Fruit fly (Drosophila melanogaster): Measurements from ENCODE around the gene Cyp4d8.

Gene Cyp4d8

DNA sequence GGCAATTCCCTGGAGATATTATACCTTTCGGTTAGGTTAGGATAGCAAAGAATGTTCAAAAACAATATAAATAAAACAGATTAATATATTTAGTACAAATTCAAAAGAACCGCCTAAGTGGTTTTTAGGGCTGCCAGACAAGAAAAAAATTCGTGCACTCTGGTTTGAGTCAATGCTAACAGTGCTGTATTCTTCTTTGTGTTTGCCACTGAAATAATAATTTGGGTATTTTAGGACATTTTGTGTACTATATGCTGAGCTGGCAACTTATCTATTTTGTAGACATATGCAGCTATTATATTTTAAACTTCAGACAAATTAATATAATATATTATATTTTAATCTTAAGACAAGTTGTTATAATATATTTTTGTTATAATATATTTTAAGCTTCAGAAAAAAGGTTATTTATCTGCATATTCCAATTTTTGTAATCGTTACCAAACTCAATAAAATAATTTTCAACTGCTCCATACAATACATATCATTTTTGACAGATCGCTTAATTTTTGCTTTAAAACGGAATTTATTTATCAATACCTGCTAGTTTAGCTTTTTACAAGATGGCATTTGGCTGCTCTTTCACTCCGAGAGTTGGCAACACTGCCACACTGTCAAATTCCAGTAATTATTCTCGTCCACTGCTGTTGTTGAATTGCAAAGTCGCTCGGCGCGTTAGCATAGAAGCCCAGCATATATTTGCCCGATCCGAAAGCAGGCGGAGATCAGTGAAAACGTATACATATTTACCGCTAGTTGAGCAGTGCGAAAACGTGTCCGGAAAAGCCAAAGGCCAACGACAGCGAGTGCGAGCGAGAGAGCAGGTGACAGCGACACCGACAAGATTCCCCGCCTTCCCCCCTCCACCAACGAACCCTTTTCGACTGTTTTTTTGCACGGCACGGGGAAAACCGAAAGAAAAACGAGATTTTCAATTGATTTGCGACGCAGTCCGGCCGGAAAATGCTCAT is 14.7 kb upstream of the Cyp4d8 start, which contains the start of gene CG7546 (continued):
- no peak; the same call in 2 of the 3 replicates for TF ChIP-seq CG17361 (GFP tag; IDR thresholded peaks at IDR 0.05)
- peak; percentile 35 for TF ChIP-seq Atf-2 (GFP tag; optimal IDR thresholded peaks at IDR 0.05)
- TF ChIP-seq Xrp1 (GFP tag; IDR thresholded peaks at IDR 0.05): no peak
- TF ChIP-seq CG9727 (GFP tag; optimal IDR thresholded peaks at IDR 0.05): peak; percentile 13
- peak; percentile 93 for TF ChIP-seq Dp (GFP tag; optimal IDR thresholded peaks at IDR 0.05)
- 0 out of 2 replicates have a peak, but pooled peaks have one; percentile 39 for TF ChIP-seq sisA (GFP tag; IDR thresholded peaks at IDR 0.05)
- TF ChIP-seq CG16815 (GFP tag; optimal IDR thresholded peaks at IDR 0.05): peak; percentile 6
- peak; percentile 36 for TF ChIP-seq CG1603 (tag; optimal IDR thresholded peaks at IDR 0.05)
- TF ChIP-seq CG1792 (GFP tag; optimal IDR thresholded peaks at IDR 0.05): no peak
- no peak for TF ChIP-seq tio (GFP tag; optimal IDR thresholded peaks at IDR 0.05)
- TF ChIP-seq Hand (GFP tag; optimal IDR thresholded peaks at IDR 0.05): no peak
- TF ChIP-seq ttk (GFP tag; IDR thresholded peaks at IDR 0.05): no peak
- no peak for TF ChIP-seq lov (optimal IDR thresholded peaks at IDR 0.05)
- no peak for TF ChIP-seq lov (GFP tag; IDR thresholded peaks at IDR 0.05)
- TF ChIP-seq Lhr (GFP tag; optimal IDR thresholded peaks at IDR 0.05): peak; percentile 63
- no peak for TF ChIP-seq da (GFP tag; optimal IDR thresholded peaks at IDR 0.05)
- TF ChIP-seq Blimp-1 (GFP tag; optimal IDR thresholded peaks at IDR 0.05): no peak
- no peak for TF ChIP-seq gsb (GFP tag; IDR thresholded peaks at IDR 0.05)
- TF ChIP-seq NFAT (GFP tag; IDR thresholded peaks at IDR 0.05): no peak; the same call in 1 of the 2 replicates
- no peak for TF ChIP-seq CG15269 (tag; optimal IDR thresholded peaks at IDR 0.05)
- no peak for TF ChIP-seq HmgZ (tag; optimal IDR thresholded peaks at IDR 0.05)
- TF ChIP-seq CG34376 (GFP tag; optimal IDR thresholded peaks at IDR 0.05): no peak
- no peak for TF ChIP-seq Hey (tag; optimal IDR thresholded peaks at IDR 0.05)
- TF ChIP-seq chn (GFP tag; optimal IDR thresholded peaks at IDR 0.05): no peak
- no peak for TF ChIP-seq CG7745 (tag; optimal IDR thresholded peaks at IDR 0.05)
- no peak for TF ChIP-seq CG8089 (GFP tag; optimal IDR thresholded peaks at IDR 0.05)
- TF ChIP-seq pzg (GFP tag; optimal IDR thresholded peaks at IDR 0.05): peak; percentile 68
- TF ChIP-seq salm (tag; optimal IDR thresholded peaks at IDR 0.05): no peak
- TF ChIP-seq insv (GFP tag; optimal IDR thresholded peaks at IDR 0.05): no peak
- TF ChIP-seq emc (GFP tag; optimal IDR thresholded peaks at IDR 0.05): no peak
- no peak for TF ChIP-seq CG43689 (GFP tag; IDR thresholded peaks at IDR 0.05)
- TF ChIP-seq Dbx (GFP tag; IDR thresholded peaks at IDR 0.05): 0 out of 3 replicates have a peak, but pooled peaks have one; percentile 18
- peak; percentile 62 for TF ChIP-seq stwl (tag; optimal IDR thresholded peaks at IDR 0.05)
- peak; percentile 63 for TF ChIP-seq grau (tag; optimal IDR thresholded peaks at IDR 0.05)
- no peak for TF ChIP-seq abd-A (tag; optimal IDR thresholded peaks at IDR 0.05)
- no peak for TF ChIP-seq Hr39 (optimal IDR thresholded peaks at IDR 0.05)
- peak; percentile 80 for TF ChIP-seq row (GFP tag; IDR thresholded peaks at IDR 0.05)
- TF ChIP-seq aop (GFP tag; IDR thresholded peaks at IDR 0.05): no peak
- peak; percentile 18 for TF ChIP-seq Ets65A (GFP tag)
- no peak for TF ChIP-seq CG8765 (GFP tag; IDR thresholded peaks at IDR 0.05)
- no peak for TF ChIP-seq CG16813 (GFP tag; IDR thresholded peaks at IDR 0.05; ENCODE audit: partially characterized antibody)
- no peak for TF ChIP-seq peb (GFP tag; IDR thresholded peaks at IDR 0.05)
- no peak for TF ChIP-seq CG4360 (GFP tag; IDR thresholded peaks at IDR 0.05)
- TF ChIP-seq CG6654 (GFP tag; optimal IDR thresholded peaks at IDR 0.05): no peak
- TF ChIP-seq Poxn (GFP tag; IDR thresholded peaks at IDR 0.05): no peak
- no peak for TF ChIP-seq sens-2 (GFP tag; IDR thresholded peaks at IDR 0.05)
- TF ChIP-seq klu (GFP tag; IDR thresholded peaks at IDR 0.05): no peak
- TF ChIP-seq az2 (GFP tag; optimal IDR thresholded peaks at IDR 0.05): peak; percentile 50
- TF ChIP-seq CG18476 (GFP tag; optimal IDR thresholded peaks at IDR 0.05): no peak
- peak; percentile 39 for TF ChIP-seq Ets97D (GFP tag; optimal IDR thresholded peaks at IDR 0.05)
